Fruit fly (Drosophila melanogaster): ENCODE measurements around the gene Anp.

The Anp gene

dm6 chr3R:30209648-30210047 is at the start of gene Anp:
TSS of gene Anp (plus strand) at chr3R:30209948.
- no peak for TF ChIP-seq CG7045 (GFP tag; optimal IDR thresholded peaks at IDR 0.05)
- no peak for TF ChIP-seq kay (GFP tag; ENCODE audit: borderline replicate concordance)
- TF ChIP-seq tj (GFP tag; optimal IDR thresholded peaks at IDR 0.05), result no peak
- no peak for TF ChIP-seq Crg-1 (GFP tag; optimal IDR thresholded peaks at IDR 0.05)
- TF ChIP-seq CG11617 (GFP tag; optimal IDR thresholded peaks at IDR 0.05), result no peak

- no peak for TF ChIP-seq CG11617 (GFP tag; optimal IDR thresholded peaks at IDR 0.05)
- no peak for TF ChIP-seq CG12768 (GFP tag; optimal IDR thresholded peaks at IDR 0.05)
- no peak for TF ChIP-seq cnc (optimal IDR thresholded peaks at IDR 0.05)
- TF ChIP-seq kay (GFP tag; ENCODE audit: borderline replicate concordance), result no peak
- TF ChIP-seq Clk (GFP tag; optimal IDR thresholded peaks at IDR 0.05), result no peak
- no peak for TF ChIP-seq bab1 (GFP tag; optimal IDR thresholded peaks at IDR 0.05)
- TF ChIP-seq pad (GFP tag; optimal IDR thresholded peaks at IDR 0.05), result no peak
- TF ChIP-seq Crg-1 (GFP tag; optimal IDR thresholded peaks at IDR 0.05), result no peak
- no peak for TF ChIP-seq CG1620 (GFP tag; optimal IDR thresholded peaks at IDR 0.05)
- TF ChIP-seq CG5204 (GFP tag; optimal IDR thresholded peaks at IDR 0.05), result no peak
- no peak for TF ChIP-seq cic (GFP tag; optimal IDR thresholded peaks at IDR 0.05)
- no peak for TF ChIP-seq Mnt (GFP tag; optimal IDR thresholded peaks at IDR 0.05)
- no peak for TF ChIP-seq toe (GFP tag; optimal IDR thresholded peaks at IDR 0.05)
- no peak for TF ChIP-seq ovo (GFP tag; optimal IDR thresholded peaks at IDR 0.05)
- no peak for TF ChIP-seq tj (GFP tag; optimal IDR thresholded peaks at IDR 0.05)
- TF ChIP-seq CG7045 (GFP tag; optimal IDR thresholded peaks at IDR 0.05), result no peak
- no peak for TF ChIP-seq CG7101 (tag; optimal IDR thresholded peaks at IDR 0.05)
- no peak for TF ChIP-seq CG33017 (tag; optimal IDR thresholded peaks at IDR 0.05)
Observed at dm6 chr3R:30160312-30160942, 49.3 kb upstream of the Anp start, which contains the start of gene CG11498. TSS of gene CG11498 (minus strand) at chr3R:30160473.

dm6 chr3R:30163228-30163627 is 46.5 kb upstream of the Anp start:
- TF ChIP-seq CG14711 (tag; optimal IDR thresholded peaks at IDR 0.05), result no peak

- TF ChIP-seq CG11617 (GFP tag; optimal IDR thresholded peaks at IDR 0.05), result no peak
- no peak for TF ChIP-seq Clk (GFP tag; optimal IDR thresholded peaks at IDR 0.05)
- no peak for TF ChIP-seq Mnt (GFP tag; optimal IDR thresholded peaks at IDR 0.05)
- no peak for TF ChIP-seq kay (GFP tag; ENCODE audit: borderline replicate concordance)
- TF ChIP-seq tj (GFP tag; optimal IDR thresholded peaks at IDR 0.05), result no peak
- TF ChIP-seq CG1620 (GFP tag; optimal IDR thresholded peaks at IDR 0.05), result no peak
- TF ChIP-seq cic (GFP tag; optimal IDR thresholded peaks at IDR 0.05), result no peak
- no peak for TF ChIP-seq Hr96 (GFP tag; optimal IDR thresholded peaks at IDR 0.05)
- no peak for TF ChIP-seq CG7101 (tag; optimal IDR thresholded peaks at IDR 0.05)
- no peak for TF ChIP-seq CG7045 (GFP tag; optimal IDR thresholded peaks at IDR 0.05)
- TF ChIP-seq pad (GFP tag; optimal IDR thresholded peaks at IDR 0.05), result no peak
- no peak for TF ChIP-seq CG33017 (tag; optimal IDR thresholded peaks at IDR 0.05)
- TF ChIP-seq Crg-1 (GFP tag; optimal IDR thresholded peaks at IDR 0.05), result no peak
- TF ChIP-seq CG12768 (GFP tag; optimal IDR thresholded peaks at IDR 0.05), result no peak
- TF ChIP-seq cnc (optimal IDR thresholded peaks at IDR 0.05), result no peak
- no peak for TF ChIP-seq bab1 (GFP tag; optimal IDR thresholded peaks at IDR 0.05)
- no peak for TF ChIP-seq CG14711 (tag; optimal IDR thresholded peaks at IDR 0.05)
- TF ChIP-seq toe (GFP tag; optimal IDR thresholded peaks at IDR 0.05), result no peak
Observed at dm6 chr3R:30164162-30164561, 45.6 kb upstream of the Anp start.

- TF ChIP-seq bab1 (GFP tag; optimal IDR thresholded peaks at IDR 0.05) (no peak), CG7101 (tag; optimal IDR thresholded peaks at IDR 0.05) (no peak), Hr96 (GFP tag; optimal IDR thresholded peaks at IDR 0.05) (no peak)
Observed at dm6 chr3R:30166159-30166784, 43.5 kb upstream of the Anp start, which contains the start of gene VhaAC45RP. TSS of gene VhaAC45RP (minus strand) at chr3R:30166419.

- no peak for TF ChIP-seq CG14711 (tag; optimal IDR thresholded peaks at IDR 0.05)
- no peak for TF ChIP-seq bab1 (GFP tag; optimal IDR thresholded peaks at IDR 0.05)
- no peak for TF ChIP-seq Mnt (GFP tag; optimal IDR thresholded peaks at IDR 0.05)
- TF ChIP-seq kay (GFP tag; ENCODE audit: borderline replicate concordance), result no peak
- no peak for TF ChIP-seq CG5204 (GFP tag; optimal IDR thresholded peaks at IDR 0.05)
Observed at dm6 chr3R:30170671-30171667, 38.8 kb upstream of the Anp start, which contains the start of gene Rsod. TSS of gene Rsod (minus strand) at chr3R:30171207.
